Fruit fly (Drosophila melanogaster) Kc167 (cell line): Measurements from ENCODE around the gene Charon.

Source experiments
- Myc ChIP-seq: fragments of >200 bp; optimal IDR thresholded peaks from 2 replicates; lab custom pipeline; 2017; ENCODE audit warnings: missing external identifiers
- Sin3A ChIP-seq: fragments of >200 bp; optimal IDR thresholded peaks from 2 replicates; lab custom pipeline; 2018; ENCODE audit warnings: missing external identifiers
- h ChIP-seq: fragments of >200 bp; optimal IDR thresholded peaks from 3 replicates; lab custom pipeline; 2018; ENCODE audit warnings: missing external identifiers
- insv ChIP-seq: fragments of >200 bp; optimal IDR thresholded peaks from 3 replicates; lab custom pipeline; 2018; ENCODE audit warnings: missing external identifiers
- psq ChIP-seq: fragments of >200 bp; optimal IDR thresholded peaks from 2 replicates; lab custom pipeline; 2017; ENCODE audit warnings: missing external identifiers
- ttk ChIP-seq: sonication (Bioruptor generic); optimal IDR thresholded peaks from 2 replicates; lab custom pipeline; 2017; ENCODE audit warnings: missing external identifiers

Charon gene

dm6 chr2L:1121942-1122710 is 50.5 kb downstream of the Charon start:
- TF ChIP-seq psq (lab: Kevin White, UChicago) = no peak
- TF ChIP-seq h = no peak
- TF ChIP-seq ttk (lab: Kevin White, UChicago) = no peak
- no peak for TF ChIP-seq insv (lab: Kevin White, UChicago)
- no peak for TF ChIP-seq Sin3A (lab: Kevin White, UChicago)
- no peak for TF ChIP-seq Myc (lab: Kevin White, UChicago)
